Fruit fly (Drosophila melanogaster) whole organism, embryonic: ENCODE measurements around the gene Cep97.

Experiments
- CG15073 ChIP-seq: fragments of 200-800 bp; sonication (Bioruptor generic); optimal IDR thresholded peaks from 2 replicates; lab custom pipeline; 2016; ENCODE audit warnings: missing biosample characterization, missing genetic modification characterization
- CG1602 ChIP-seq: fragments of 200-800 bp; sonication (Bioruptor generic); optimal IDR thresholded peaks from 3 replicates; lab custom pipeline; 2016; ENCODE audit warnings: missing biosample characterization, missing genetic modification characterization
- CG6854 ChIP-seq: fragments of 200-800 bp; sonication (Bioruptor generic); optimal IDR thresholded peaks from 3 replicates; lab custom pipeline; 2017; ENCODE audit warnings: missing biosample characterization, mild to moderate bottlenecking, missing genetic modification characterization
- Hr51 ChIP-seq, 2 experiments: fragments of 200-800 bp; sonication (Bioruptor generic); optimal IDR thresholded peaks; 2 replicates in 1 of 2; 3 replicates in 1 of 2; lab custom pipeline; 2016 to 2018; ENCODE audit warnings: missing biosample characterization in 2 of 2, missing genetic modification characterization in 2 of 2, mild to moderate bottlenecking in 1 of 2, moderate library complexity in 1 of 2
- bowl ChIP-seq: fragments of 200-800 bp; sonication (Bioruptor generic); IDR thresholded peaks from 2 replicates; pipeline ENCODE4 v1.3.6; 2022; ENCODE audit warnings: missing biosample characterization, missing genetic modification characterization
- fd96Cb ChIP-seq: fragments of 200-800 bp; sonication (Bioruptor generic); optimal IDR thresholded peaks from 2 replicates; lab custom pipeline; 2018; ENCODE audit warnings: missing biosample characterization, mild to moderate bottlenecking, missing genetic modification characterization, moderate library complexity
- fru ChIP-seq: fragments of >200 bp; optimal IDR thresholded peaks from 2 replicates; lab custom pipeline; 2017
- kah ChIP-seq: fragments of 200-800 bp; sonication (Bioruptor generic); optimal IDR thresholded peaks from 2 replicates; lab custom pipeline; 2018; ENCODE audit warnings: missing biosample characterization, mild to moderate bottlenecking, missing genetic modification characterization
- kay ChIP-seq: fragments of 200-800 bp; sonication (Bioruptor generic); optimal IDR thresholded peaks from 2 replicates; lab custom pipeline; 2016; ENCODE audit warnings: missing biosample characterization, missing genetic modification characterization
- schlank ChIP-seq: fragments of 200-800 bp; sonication (Bioruptor generic); optimal IDR thresholded peaks from 2 replicates; lab custom pipeline; 2018; ENCODE audit warnings: missing biosample characterization, mild to moderate bottlenecking, missing genetic modification characterization
- usp ChIP-seq: fragments of >200 bp; optimal IDR thresholded peaks from 2 replicates; lab custom pipeline; 2017; ENCODE audit warnings: missing biosample characterization, missing genetic modification characterization

- TF ChIP-seq CG15073 (GFP tag; lab: Kevin White, UChicago) (no peak), CG6854 (GFP tag; lab: Kevin White, UChicago) (no peak), bowl (GFP tag; lab: Robert Waterston, UW) (no peak), kah (GFP tag; lab: Kevin White, UChicago) (no peak), Hr51 (GFP tag; optimal IDR thresholded peaks at IDR 0.05; lab: Kevin White, UChicago) (no peak), fd96Cb (tag; lab: Kevin White, UChicago) (no peak), usp (no peak), fru (lab: Kevin White, UChicago) (no peak), CG1602 (GFP tag; lab: Kevin White, UChicago) (no peak), schlank (tag; lab: Kevin White, UChicago) (no peak), kay (GFP tag; lab: Kevin White, UChicago) (no peak)
Observed at dm6 chr2L:3818903-3819302, 48.6 kb upstream of the Cep97 start.
